Fruit fly (Drosophila melanogaster) whole organism, prepupa: ENCODE results near the gene CG7943.

Source experiments
- Blimp-1 ChIP-seq: fragments of 200-800 bp; sonication (Bioruptor generic); optimal IDR thresholded peaks from 3 replicates; lab custom pipeline; 2017; ENCODE audit warnings: missing biosample characterization, missing genetic modification characterization, mild to moderate bottlenecking, moderate library complexity, missing genetic modification reagents
- CG10631 ChIP-seq: fragments of 200-800 bp; sonication (Bioruptor generic); optimal IDR thresholded peaks from 2 replicates; lab custom pipeline; 2016; ENCODE audit warnings: missing biosample characterization, missing genetic modification characterization
- CG11294 ChIP-seq: fragments of 200-800 bp; sonication (Bioruptor generic); IDR thresholded peaks from 2 replicates; pipeline ENCODE4 v1.3.6; 2022; ENCODE audit warnings: missing biosample characterization, missing genetic modification characterization
- CG11762 ChIP-seq: fragments of 200-800 bp; sonication (Bioruptor generic); optimal IDR thresholded peaks from 3 replicates; lab custom pipeline; 2016; ENCODE audit warnings: missing biosample characterization, missing genetic modification characterization; ENCODE audit not compliant: insufficient read depth
- CG15336 ChIP-seq: fragments of 200-800 bp; sonication (Bioruptor generic); IDR thresholded peaks from 2 replicates; pipeline ENCODE4 v1.3.6; 2022; ENCODE audit warnings: missing biosample characterization, missing genetic modification characterization
- CG3032 ChIP-seq: fragments of 200-800 bp; optimal IDR thresholded peaks from 2 replicates; lab custom pipeline; 2019; ENCODE audit warnings: missing biosample characterization, mild to moderate bottlenecking, missing genetic modification characterization, moderate library complexity
- CG31627 ChIP-seq: fragments of 200-800 bp; sonication (Bioruptor generic); optimal IDR thresholded peaks from 3 replicates; lab custom pipeline; 2016; ENCODE audit warnings: missing biosample characterization, missing genetic modification characterization
- CG4318 ChIP-seq: fragments of 200-800 bp; sonication (Bioruptor generic); optimal IDR thresholded peaks from 3 replicates; lab custom pipeline; 2017; ENCODE audit warnings: missing biosample characterization, mild to moderate bottlenecking, missing genetic modification characterization
- CG6163 ChIP-seq: fragments of 200-800 bp; sonication (Bioruptor generic); IDR thresholded peaks from 3 replicates; pipeline ENCODE4 v1.3.6; 2022; ENCODE audit warnings: missing biosample characterization, missing genetic modification characterization
- CG6808 ChIP-seq: fragments of 200-800 bp; sonication (Bioruptor generic); optimal IDR thresholded peaks from 3 replicates; lab custom pipeline; 2017; ENCODE audit warnings: missing biosample characterization, missing genetic modification characterization, mild to moderate bottlenecking, moderate library complexity, missing genetic modification reagents
- CG7368 ChIP-seq: fragments of 200-800 bp; sonication (Bioruptor generic); optimal IDR thresholded peaks from 3 replicates; lab custom pipeline; 2016; ENCODE audit warnings: missing biosample characterization, missing genetic modification characterization
- CG8119 ChIP-seq: fragments of 200-800 bp; sonication (Bioruptor generic); IDR thresholded peaks from 3 replicates; pipeline ENCODE4 v1.3.6; 2022; ENCODE audit warnings: missing biosample characterization, missing genetic modification characterization
- CG8632 ChIP-seq: fragments of 200-800 bp; sonication (Bioruptor generic); optimal IDR thresholded peaks from 3 replicates; lab custom pipeline; 2016; ENCODE audit warnings: missing biosample characterization, missing genetic modification characterization
- CG9139 ChIP-seq: fragments of 200-800 bp; sonication (Bioruptor generic); optimal IDR thresholded peaks from 3 replicates; lab custom pipeline; 2017; ENCODE audit warnings: missing biosample characterization, mild to moderate bottlenecking, missing genetic modification characterization
- Eip75B ChIP-seq: fragments of 200-800 bp; sonication (Bioruptor generic); optimal IDR thresholded peaks from 3 replicates; lab custom pipeline; 2016; ENCODE audit warnings: missing biosample characterization, missing genetic modification characterization
- Eip78C ChIP-seq: fragments of 200-800 bp; sonication (Bioruptor generic); peaks from one replicate; lab custom pipeline; 2016; ENCODE audit warnings: missing biosample characterization, missing genetic modification characterization
- Ets21C ChIP-seq: fragments of 200-800 bp; sonication (Bioruptor generic); optimal IDR thresholded peaks from 3 replicates; lab custom pipeline; 2016; ENCODE audit warnings: missing biosample characterization, missing genetic modification characterization
- Ets96B ChIP-seq: fragments of 200-800 bp; optimal IDR thresholded peaks from 2 replicates; lab custom pipeline; 2019; ENCODE audit warnings: missing biosample characterization, mild to moderate bottlenecking, missing genetic modification characterization, moderate library complexity
- Hr38 ChIP-seq: sonication (Bioruptor generic); optimal IDR thresholded peaks from 2 replicates; lab custom pipeline; 2016; ENCODE audit warnings: missing biosample characterization, missing genetic modification characterization
- Hr39 ChIP-seq: fragments of 200-800 bp; sonication (Bioruptor generic); optimal IDR thresholded peaks from 2 replicates; lab custom pipeline; 2016; ENCODE audit warnings: missing biosample characterization, missing genetic modification characterization
- Lpt ChIP-seq: fragments of 200-800 bp; sonication (Bioruptor generic); optimal IDR thresholded peaks from 3 replicates; lab custom pipeline; 2016; ENCODE audit warnings: missing biosample characterization, missing genetic modification characterization
- Met ChIP-seq: fragments of 200-800 bp; sonication (Bioruptor generic); optimal IDR thresholded peaks from 3 replicates; lab custom pipeline; 2016; ENCODE audit warnings: missing biosample characterization, missing genetic modification characterization
- OdsH ChIP-seq: fragments of 200-800 bp; sonication (Bioruptor generic); optimal IDR thresholded peaks from 3 replicates; lab custom pipeline; 2016; ENCODE audit warnings: missing biosample characterization, missing genetic modification characterization
- Smox ChIP-seq: fragments of 200-800 bp; sonication (Bioruptor generic); optimal IDR thresholded peaks from 3 replicates; lab custom pipeline; 2016; ENCODE audit warnings: missing biosample characterization, missing genetic modification characterization
- Sox102F ChIP-seq: fragments of 200-800 bp; sonication (Bioruptor generic); optimal IDR thresholded peaks from 2 replicates; lab custom pipeline; 2016; ENCODE audit warnings: missing biosample characterization, mild to moderate bottlenecking, missing genetic modification characterization
- Sox14 ChIP-seq: fragments of 200-800 bp; sonication (Bioruptor generic); optimal IDR thresholded peaks from 3 replicates; lab custom pipeline; 2016; ENCODE audit warnings: missing biosample characterization, missing genetic modification characterization
- Sox15 ChIP-seq: fragments of 200-800 bp; sonication (Bioruptor generic); optimal IDR thresholded peaks from 3 replicates; lab custom pipeline; 2016; ENCODE audit warnings: missing biosample characterization, missing genetic modification characterization
- achi ChIP-seq: fragments of 200-800 bp; sonication (Bioruptor generic); optimal IDR thresholded peaks from 3 replicates; lab custom pipeline; 2016; ENCODE audit warnings: missing biosample characterization, missing genetic modification characterization
- acj6 ChIP-seq: fragments of 200-800 bp; sonication (Bioruptor generic); optimal IDR thresholded peaks from 3 replicates; lab custom pipeline; 2016; ENCODE audit warnings: missing biosample characterization, missing genetic modification characterization
- cyc ChIP-seq: fragments of 200-800 bp; sonication (Bioruptor generic); optimal IDR thresholded peaks from 3 replicates; lab custom pipeline; 2016; ENCODE audit warnings: missing biosample characterization, missing genetic modification characterization
- dac ChIP-seq: fragments of 200-800 bp; sonication (Bioruptor generic); optimal IDR thresholded peaks from 2 replicates; lab custom pipeline; 2017; ENCODE audit warnings: missing biosample characterization, mild to moderate bottlenecking, missing genetic modification characterization
- dsx ChIP-seq: fragments of 200-800 bp; optimal IDR thresholded peaks from 3 replicates; lab custom pipeline; 2019; ENCODE audit warnings: missing biosample characterization, mild to moderate bottlenecking, missing genetic modification characterization, moderate library complexity; ENCODE audit not compliant: poor library complexity, severe bottlenecking
- esn ChIP-seq: fragments of 200-800 bp; sonication (Bioruptor generic); optimal IDR thresholded peaks from 2 replicates; lab custom pipeline; 2016; ENCODE audit warnings: missing biosample characterization, mild to moderate bottlenecking, missing genetic modification characterization, moderate library complexity
- fd59A ChIP-seq: fragments of 200-800 bp; sonication (Bioruptor generic); optimal IDR thresholded peaks from 2 replicates; lab custom pipeline; 2017; ENCODE audit warnings: missing biosample characterization, mild to moderate bottlenecking, missing genetic modification characterization, missing genetic modification reagents
- fd85E ChIP-seq: fragments of 200-800 bp; sonication (Bioruptor generic); optimal IDR thresholded peaks from 3 replicates; lab custom pipeline; 2016; ENCODE audit warnings: missing biosample characterization, missing genetic modification characterization
- fkh ChIP-seq: fragments of 200-800 bp; sonication (Bioruptor generic); optimal IDR thresholded peaks from 3 replicates; lab custom pipeline; 2017; ENCODE audit warnings: missing biosample characterization, mild to moderate bottlenecking, missing genetic modification characterization, moderate library complexity
- net ChIP-seq: fragments of 200-800 bp; sonication (Bioruptor generic); optimal IDR thresholded peaks from 3 replicates; lab custom pipeline; 2016; ENCODE audit warnings: missing biosample characterization, missing genetic modification characterization
- pdm3 ChIP-seq: fragments of 200-800 bp; sonication (Bioruptor generic); optimal IDR thresholded peaks from 3 replicates; lab custom pipeline; 2016; ENCODE audit warnings: missing biosample characterization, missing genetic modification characterization
- ss ChIP-seq, 2 experiments: fragments of 200-800 bp; sonication (Bioruptor generic); optimal IDR thresholded peaks; 2 replicates in 1 of 2; 3 replicates in 1 of 2; lab custom pipeline; 2017 to 2018; ENCODE audit warnings: mild to moderate bottlenecking in 2 of 2, missing biosample characterization in 2 of 2, missing genetic modification characterization in 2 of 2, moderate library complexity in 1 of 2
- svp ChIP-seq: fragments of 200-800 bp; sonication (Bioruptor generic); peaks from one replicate; lab custom pipeline; 2016; ENCODE audit warnings: missing biosample characterization, missing genetic modification characterization
- topi ChIP-seq: fragments of 200-800 bp; sonication (Bioruptor generic); optimal IDR thresholded peaks from 3 replicates; lab custom pipeline; 2016; ENCODE audit warnings: missing biosample characterization, missing genetic modification characterization

The CG7943 gene

DNA sequence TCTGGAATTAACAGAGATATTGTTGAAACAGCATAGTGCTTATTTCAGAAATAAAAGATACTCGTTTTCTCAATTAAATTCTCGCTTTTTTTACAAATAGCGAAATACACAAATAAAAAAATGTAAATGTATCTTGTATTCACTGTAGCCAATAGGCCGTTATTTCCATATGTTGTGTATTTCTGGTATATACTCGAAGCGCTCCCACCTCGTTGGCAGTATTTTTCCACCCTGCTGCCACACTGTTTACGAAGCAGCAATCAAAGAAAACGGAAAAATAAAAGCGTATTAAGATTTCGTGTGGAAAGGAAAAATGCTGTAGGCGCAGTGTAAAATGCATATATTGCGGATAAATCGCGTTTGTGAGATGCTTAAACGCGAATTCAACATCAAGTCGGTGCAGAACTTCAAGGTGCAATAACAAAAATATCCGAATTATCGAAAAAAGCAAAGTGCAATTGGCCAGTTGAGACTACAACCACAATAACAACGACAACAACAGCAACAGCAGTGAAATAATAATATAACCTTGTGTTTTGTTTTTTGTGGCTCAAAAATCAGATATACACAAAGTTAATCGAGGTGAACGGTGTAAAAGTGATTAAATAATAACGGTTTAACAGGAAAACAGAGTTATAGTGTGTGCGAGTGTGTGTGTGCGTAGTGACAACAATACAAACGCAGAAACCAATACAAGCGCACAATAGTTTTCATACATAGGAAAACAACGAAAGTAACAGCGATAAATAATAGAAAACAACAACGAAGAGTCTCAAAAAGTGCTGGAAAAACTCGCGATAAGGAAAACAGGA, 12.0 kb downstream of the CG7943 start, which contains the start of gene sima (continued):
- TF ChIP-seq CG31627 (GFP tag; lab: Kevin White, UChicago) = peak; percentile 24
- TF ChIP-seq cyc (GFP tag; lab: Kevin White, UChicago) = peak; percentile 19
- no peak for TF ChIP-seq Lpt (GFP tag; lab: Kevin White, UChicago)
- TF ChIP-seq CG3032 (tag; lab: Kevin White, UChicago) = no peak
- TF ChIP-seq CG15336 (GFP tag; lab: Robert Waterston, UW) = peak; percentile 46; the same call in 1 of the 2 replicates
- TF ChIP-seq net (GFP tag; lab: Kevin White, UChicago) = peak; percentile 12

DNA sequence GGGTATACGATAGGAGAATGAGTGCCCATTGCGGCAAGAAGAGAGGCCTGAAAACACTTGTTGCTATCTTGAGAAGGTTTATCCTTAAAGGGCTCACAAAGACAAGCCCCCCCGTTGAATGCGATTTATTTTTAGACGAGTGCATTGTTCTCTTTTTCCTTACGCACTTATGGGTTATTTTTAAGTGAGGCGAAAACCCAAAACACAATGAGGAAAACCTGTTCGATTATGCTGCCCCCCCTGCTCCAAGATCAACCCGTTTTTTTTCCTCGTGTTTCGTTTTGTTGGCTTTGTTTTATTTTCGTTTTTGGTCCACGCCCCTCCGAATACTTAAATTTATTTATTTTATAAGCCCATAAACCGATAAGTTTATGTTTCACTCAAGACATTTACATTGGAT, 13.7 kb downstream of the CG7943 start:
- peak; percentile 57 for TF ChIP-seq Eip78C (GFP tag; lab: Kevin White, UChicago)
- no peak for TF ChIP-seq Sox15
- TF ChIP-seq Hr38 (GFP tag; lab: Kevin White, UChicago) = no peak
- TF ChIP-seq pdm3 (GFP tag; lab: Kevin White, UChicago) = no peak
- TF ChIP-seq dsx (GFP tag; lab: Kevin White, UChicago) = peak; percentile 49
- TF ChIP-seq ss (GFP tag; optimal IDR thresholded peaks at IDR 0.05; lab: Kevin White, UChicago) = peak in 1 of 2 experiments; percentile 7

DNA sequence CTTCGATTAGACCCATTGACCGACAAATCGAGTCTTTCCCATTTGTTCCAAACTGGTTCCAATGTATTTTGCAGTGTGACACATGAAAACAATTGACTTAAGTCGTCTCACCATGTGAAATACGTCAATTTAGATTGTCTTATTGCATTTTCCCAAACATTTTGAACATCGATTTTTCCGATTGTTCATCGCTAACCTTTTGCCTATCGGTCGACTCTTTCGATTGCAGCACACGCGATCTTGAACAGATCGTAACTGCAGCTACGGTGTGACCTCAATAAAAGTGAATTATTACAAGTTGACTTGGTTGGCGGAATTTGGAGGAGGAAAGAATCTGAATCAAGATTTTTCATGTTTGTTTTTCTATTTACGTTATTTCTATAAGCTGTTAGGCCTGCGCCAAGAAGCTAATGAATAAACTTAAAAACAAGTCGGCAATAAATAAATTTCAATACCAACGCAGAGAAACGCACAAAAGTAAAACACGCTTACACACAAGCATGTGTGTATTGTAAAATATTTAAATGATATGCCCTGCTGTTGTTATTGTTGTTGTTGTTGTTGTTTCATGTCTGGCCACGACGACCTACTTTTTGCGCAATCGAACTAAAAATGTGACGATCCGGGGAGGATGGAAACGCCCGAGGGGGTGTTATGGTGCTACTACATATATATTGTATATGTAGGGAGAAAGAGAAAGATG, 14.3 kb downstream of the CG7943 start:
- TF ChIP-seq OdsH (GFP tag; lab: Kevin White, UChicago) (no peak), pdm3 (GFP tag; lab: Kevin White, UChicago) (no peak), CG8119 (GFP tag; lab: Robert Waterston, UW) (no peak), CG6808 (GFP tag; lab: Kevin White, UChicago) (no peak), fkh (GFP tag; lab: Kevin White, UChicago) (peak; percentile 56)

DNA sequence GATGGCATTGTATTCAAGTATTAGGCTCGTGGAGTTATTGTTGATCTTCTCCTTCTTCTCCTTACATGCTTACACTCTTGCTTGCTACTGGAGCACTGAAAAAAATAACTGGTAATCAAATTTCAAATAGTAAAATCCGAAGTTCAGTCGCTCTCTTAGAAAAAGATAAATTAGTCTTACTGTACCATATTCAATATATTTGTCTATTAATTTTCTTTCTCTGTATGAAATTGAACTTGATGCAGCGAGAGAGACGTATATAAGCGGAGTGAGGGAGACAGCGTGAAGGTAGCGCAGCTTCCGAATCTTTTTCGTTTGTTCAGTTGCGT, 14.8 kb downstream of the CG7943 start:
- TF ChIP-seq acj6 (GFP tag; lab: Kevin White, UChicago) (peak; percentile 92), esn (GFP tag; lab: Kevin White, UChicago) (peak; percentile 96), Ets21C (GFP tag; lab: Kevin White, UChicago) (peak; percentile 90), CG7368 (peak; percentile 95), OdsH (GFP tag; lab: Kevin White, UChicago) (peak; percentile 92), CG11294 (GFP tag; lab: Robert Waterston, UW) (peak; percentile 84), Sox14 (GFP tag; lab: Kevin White, UChicago) (peak; percentile 91), Smox (GFP tag; lab: Kevin White, UChicago) (peak; percentile 92), Eip75B (GFP tag; lab: Kevin White, UChicago) (peak; percentile 98), ss (GFP tag; optimal IDR thresholded peaks at IDR 0.05; lab: Kevin White, UChicago) (peak; percentile 87 to 92), CG11762 (GFP tag; lab: Kevin White, UChicago) (peak; percentile 89), achi (GFP tag; lab: Kevin White, UChicago) (peak; percentile 94), topi (GFP tag; lab: Kevin White, UChicago) (peak; percentile 97), svp (GFP tag; lab: Kevin White, UChicago) (peak; percentile 99), fd85E (GFP tag; lab: Kevin White, UChicago) (peak; percentile 84), Hr39 (peak; percentile 93), CG3032 (tag; lab: Kevin White, UChicago) (peak; percentile 92), fkh (GFP tag; lab: Kevin White, UChicago) (peak; percentile 47), CG10631 (peak; percentile 92), Blimp-1 (GFP tag; lab: Kevin White, UChicago) (peak; percentile 89), Lpt (GFP tag; lab: Kevin White, UChicago) (peak; percentile 90), Sox15 (peak; percentile 81), CG6163 (peak; percentile 98), dac (GFP tag; lab: Kevin White, UChicago) (peak; percentile 72), CG4318 (GFP tag; lab: Kevin White, UChicago) (peak; percentile 56), CG8632 (peak; percentile 91), CG9139 (GFP tag; lab: Kevin White, UChicago) (peak; percentile 83), fd59A (GFP tag; lab: Kevin White, UChicago) (peak; percentile 75), Met (peak; percentile 96), Ets96B (peak; percentile 94), Sox102F (peak; percentile 94), CG15336 (GFP tag; lab: Robert Waterston, UW) (peak; percentile 94), Hr38 (GFP tag; lab: Kevin White, UChicago) (no peak), net (GFP tag; lab: Kevin White, UChicago) (peak; percentile 90)
